Worm (Caenorhabditis elegans): ENCODE measurements around the gene str-181.

DNA sequence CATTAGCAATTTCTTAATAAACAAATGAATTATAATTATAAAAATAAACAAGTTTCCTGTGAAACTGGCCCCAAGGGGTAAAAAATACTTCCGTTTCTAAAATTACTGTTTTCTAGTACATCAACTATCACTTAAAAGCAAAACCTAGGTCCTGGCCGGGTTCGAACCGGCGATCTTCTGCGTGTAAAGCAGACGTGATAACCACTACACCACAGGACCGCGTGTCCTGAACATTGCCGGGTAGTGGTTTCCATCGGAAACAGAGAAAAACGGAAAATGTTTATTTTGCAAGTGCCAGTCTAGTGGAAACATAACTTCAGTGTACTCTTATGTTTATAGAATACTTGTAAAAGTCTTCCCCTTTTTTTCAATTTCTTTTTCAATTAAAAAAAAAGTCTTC lies 35.3 kb downstream of the str-181 start:
- TF ChIP-seq daf-12 (tag; optimal IDR thresholded peaks at IDR 0.05) (no peak), nhr-12 (tag; optimal IDR thresholded peaks at IDR 0.05) (no peak), unc-62 (GFP tag; optimal IDR thresholded peaks at IDR 0.05) (no peak)

All from whole organism, L3 larva.